Worm (Caenorhabditis elegans): Measurements from ENCODE around the gene par-4.
"Not testable (repeated sequence)": the region's sequence is repeated elsewhere in the genome, so short reads cannot be mapped to it uniquely, and the experiment has no call there.

Gene par-4

DNA sequence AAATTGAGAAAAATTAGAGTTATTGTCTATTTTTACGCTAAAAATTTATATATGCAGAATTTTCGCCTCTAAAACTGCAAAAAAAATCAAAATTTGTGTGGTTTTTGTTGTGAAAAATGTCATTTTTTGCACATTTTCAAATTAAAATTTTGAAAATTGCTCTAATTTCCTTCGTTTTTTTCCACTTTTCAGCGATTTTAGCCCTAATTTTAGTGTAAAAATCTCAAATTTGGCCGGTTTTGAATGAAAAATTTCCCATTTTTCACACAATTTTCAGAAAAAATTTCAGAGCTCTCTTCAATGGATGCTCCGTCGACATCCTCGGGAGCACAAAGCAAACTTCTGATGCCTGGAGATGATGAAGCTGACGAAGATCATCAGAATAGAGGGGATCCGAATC, at the start of gene par-4:
Gene par-4, plus strand, starts transcription at position 301 of the 400 bp plus-strand sequence.
- peak; percentile 53 for TF ChIP-seq nhr-85 (tag)
- TF ChIP-seq efl-1 (optimal IDR thresholded peaks at IDR 0.05), result no peak
- TF ChIP-seq efl-1 (GFP tag; optimal IDR thresholded peaks at IDR 0.05 in 1 of 2), result peak in 1 of 2 experiments; percentile 3
- no peak for TF ChIP-seq C34B4.2 (tag; optimal IDR thresholded peaks at IDR 0.05)
- no peak for TF ChIP-seq unc-30 (tag; optimal IDR thresholded peaks at IDR 0.05)

DNA sequence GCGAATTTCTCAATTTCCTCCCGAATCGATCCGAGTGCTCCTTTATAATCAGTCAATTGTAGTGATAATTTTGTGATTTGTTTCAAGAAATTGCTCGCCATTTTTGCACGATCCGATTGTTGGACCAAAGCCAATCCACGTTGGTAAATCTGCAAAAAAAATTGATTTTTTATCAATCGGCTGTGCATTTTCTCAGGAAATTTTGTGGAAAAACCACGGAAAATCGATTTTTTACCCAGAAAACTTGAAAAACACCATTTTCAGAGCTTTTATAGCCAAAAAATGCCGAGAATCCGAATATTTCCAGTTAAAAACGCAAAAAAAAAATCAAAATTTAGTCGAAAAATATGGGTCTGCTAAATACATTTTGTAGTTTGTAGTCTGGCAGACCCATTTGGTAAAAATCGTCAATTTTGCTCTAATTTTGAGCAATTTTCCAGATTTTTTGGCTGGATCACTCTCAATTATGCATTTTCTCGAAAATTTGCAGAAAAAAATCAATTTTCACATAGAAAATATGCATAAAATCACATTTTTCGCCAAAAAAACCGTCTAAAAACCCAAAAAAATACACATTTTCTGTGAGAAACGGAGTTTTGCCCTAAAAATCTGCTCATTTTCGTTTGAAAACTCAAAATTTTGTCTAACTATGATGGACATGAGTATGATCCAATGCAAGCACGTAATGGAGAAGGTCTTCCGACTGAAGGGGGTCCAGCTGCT, 43.0 kb upstream of the par-4 start, which contains the start of the genes Y59A8B.25 and ebp-3:
Gene Y59A8B.25, minus strand, starts transcription at position 101 of the 723 bp plus-strand sequence.
Gene ebp-3, plus strand, starts transcription at position 673 of the 723 bp plus-strand sequence.
- not testable (repeated sequence) for TF ChIP-seq lin-15B (tag; optimal IDR thresholded peaks at IDR 0.05); fkh-10 (GFP tag; optimal IDR thresholded peaks at IDR 0.05); ces-1 (GFP tag; optimal IDR thresholded peaks at IDR 0.05)

DNA sequence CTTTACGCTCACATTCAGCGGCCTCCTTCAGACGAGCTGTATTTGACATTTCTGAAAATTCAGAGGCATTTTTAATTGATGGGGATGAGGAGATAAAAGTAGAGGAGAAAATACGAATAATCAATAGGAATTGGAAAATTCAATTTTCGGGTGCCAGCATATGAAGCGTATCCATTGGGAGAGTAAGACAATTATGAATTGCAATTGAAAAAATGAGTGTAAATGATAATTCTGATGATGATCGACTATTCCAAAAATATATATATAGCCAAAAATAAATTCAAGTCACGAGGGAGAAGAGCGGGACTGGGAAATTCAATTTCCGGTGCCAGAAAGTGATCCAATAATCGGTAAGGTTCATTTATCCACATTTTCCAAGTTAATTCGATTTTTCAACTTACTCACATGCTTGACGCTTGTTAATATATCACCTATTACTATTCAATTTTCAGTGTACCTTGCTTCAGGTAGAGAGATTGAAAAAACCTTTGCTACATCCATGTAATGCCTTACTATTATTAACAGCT, 32.2 kb upstream of the par-4 start, which contains the start of gene Y59A8B.8:
Gene Y59A8B.8, minus strand, starts transcription at position 51 of the 527 bp plus-strand sequence.
- no peak for TF ChIP-seq lin-14 (GFP tag; optimal IDR thresholded peaks at IDR 0.05)
- TF ChIP-seq isw-1 (GFP tag; IDR thresholded peaks at IDR 0.05), result no peak
- no peak for TF ChIP-seq ztf-4 (tag; optimal IDR thresholded peaks at IDR 0.05)
- peak; percentile 57 for TF ChIP-seq fkh-8 (tag; optimal IDR thresholded peaks at IDR 0.05)
- TF ChIP-seq sox-4 (tag; optimal IDR thresholded peaks at IDR 0.05), result no peak
- no peak for TF ChIP-seq irx-1 (tag; optimal IDR thresholded peaks at IDR 0.05)
- TF ChIP-seq ces-1 (GFP tag; optimal IDR thresholded peaks at IDR 0.05), result no peak
- no peak for TF ChIP-seq egl-27 (tag; optimal IDR thresholded peaks at IDR 0.05)
- no peak for TF ChIP-seq ceh-63 (GFP tag; optimal IDR thresholded peaks at IDR 0.05)
- TF ChIP-seq skn-1 (tag; optimal IDR thresholded peaks at IDR 0.05), result no peak
- no peak for TF ChIP-seq blmp-1 (tag; optimal IDR thresholded peaks at IDR 0.05)
- no peak for TF ChIP-seq sup-37 (GFP tag; optimal IDR thresholded peaks at IDR 0.05)
- TF ChIP-seq lsy-2 (tag; optimal IDR thresholded peaks at IDR 0.05), result no peak
- TF ChIP-seq tbx-2 (tag; optimal IDR thresholded peaks at IDR 0.05), result no peak
- no peak for TF ChIP-seq zag-1 (tag; optimal IDR thresholded peaks at IDR 0.05)
- peak; percentile 36 for TF ChIP-seq nhr-47 (tag; optimal IDR thresholded peaks at IDR 0.05)
- TF ChIP-seq efl-1 (optimal IDR thresholded peaks at IDR 0.05), result no peak
- TF ChIP-seq efl-1 (GFP tag; optimal IDR thresholded peaks at IDR 0.05 in 1 of 2), result peak in 1 of 2 experiments; percentile 60
- TF ChIP-seq jun-1 (tag; optimal IDR thresholded peaks at IDR 0.05), result no peak
- no peak for TF ChIP-seq nhr-237 (tag; optimal IDR thresholded peaks at IDR 0.05)

DNA sequence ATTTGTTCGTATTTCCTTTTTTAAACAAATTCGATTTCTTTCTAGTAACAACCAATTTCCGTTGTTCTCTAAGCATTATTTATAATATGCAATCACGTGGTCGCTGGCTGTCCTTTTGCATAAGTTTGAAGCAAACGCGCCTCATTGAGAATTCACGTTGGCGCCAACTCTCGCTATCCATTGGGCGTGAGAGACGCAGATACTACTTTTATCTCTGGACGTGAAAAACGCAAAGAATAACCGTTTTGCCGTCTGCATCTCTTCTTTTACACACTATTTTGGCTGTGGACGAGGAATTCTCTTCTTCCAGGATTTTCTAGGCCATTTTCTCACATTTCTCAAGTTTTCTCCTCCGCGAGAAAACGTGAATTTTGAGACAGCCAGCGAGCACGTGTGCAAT, 29.3 kb upstream of the par-4 start:
- peak; percentile 6 for TF ChIP-seq nhr-47 (tag; optimal IDR thresholded peaks at IDR 0.05)
- TF ChIP-seq fkh-8 (tag; optimal IDR thresholded peaks at IDR 0.05), result peak; percentile 2
- peak in 1 of 3 experiments; percentile 21 for TF ChIP-seq dpl-1 (GFP tag; optimal IDR thresholded peaks at IDR 0.05)
- TF ChIP-seq efl-1 (optimal IDR thresholded peaks at IDR 0.05), result peak in 1 of 2 experiments; percentile 55
- peak in 1 of 2 experiments; percentile 78 for TF ChIP-seq efl-1 (GFP tag; optimal IDR thresholded peaks at IDR 0.05 in 1 of 2)
- TF ChIP-seq unc-86 (tag; optimal IDR thresholded peaks at IDR 0.05), result peak; percentile 42
- peak; percentile 19; the same call in 1 of the 2 replicates for TF ChIP-seq isw-1 (GFP tag; IDR thresholded peaks at IDR 0.05)
- TF ChIP-seq nhr-85 (tag), result peak; percentile 42

DNA sequence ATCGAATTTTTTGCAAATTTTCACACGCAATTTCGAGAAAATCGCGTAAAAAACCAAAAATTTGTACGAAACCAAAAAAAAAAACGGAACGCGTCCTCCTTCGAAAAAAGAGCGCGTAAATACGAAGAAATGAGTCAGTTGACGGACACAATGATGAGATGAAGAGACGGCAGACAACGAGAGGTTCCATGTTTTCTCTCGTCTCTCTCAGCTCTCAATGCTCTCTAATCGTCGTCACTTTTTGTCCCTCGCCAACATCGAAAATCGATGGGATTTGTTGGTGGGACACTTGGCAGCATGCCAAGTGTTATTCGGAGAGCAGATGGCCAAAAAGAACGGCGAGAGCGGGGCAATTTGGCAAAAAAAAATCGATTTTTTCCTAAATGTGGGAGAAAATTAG, 19.3 kb upstream of the par-4 start:
- TF ChIP-seq unc-62 (GFP tag; optimal IDR thresholded peaks at IDR 0.05) (no peak), nhr-20 (tag; optimal IDR thresholded peaks at IDR 0.05) (no peak), alr-1 (tag; optimal IDR thresholded peaks at IDR 0.05; ENCODE audit: borderline replicate concordance) (no peak), egl-27 (tag; optimal IDR thresholded peaks at IDR 0.05) (peak in 1 of 2 experiments; percentile 1), ceh-90 (tag; optimal IDR thresholded peaks at IDR 0.05) (no peak), mep-1 (tag; optimal IDR thresholded peaks at IDR 0.05) (peak; percentile 85), fkh-4 (tag; optimal IDR thresholded peaks at IDR 0.05; ENCODE audit: borderline replicate concordance) (no peak), lin-35 (GFP tag; optimal IDR thresholded peaks at IDR 0.05) (peak; percentile 66 to 81), efl-1 (optimal IDR thresholded peaks at IDR 0.05) (peak; percentile 88 to 95), efl-1 (GFP tag; optimal IDR thresholded peaks at IDR 0.05 in 1 of 2) (peak; percentile 75 to 96), fkh-10 (GFP tag; optimal IDR thresholded peaks at IDR 0.05) (peak; percentile 29), hlh-4 (tag; optimal IDR thresholded peaks at IDR 0.05) (no peak), tlp-1 (tag; optimal IDR thresholded peaks at IDR 0.05) (no peak), pqm-1 (tag; optimal IDR thresholded peaks at IDR 0.05) (no peak), ets-5 (GFP tag; IDR thresholded peaks at IDR 0.05) (no peak), efl-3 (GFP tag; optimal IDR thresholded peaks at IDR 0.05) (no peak), ceh-82 (tag; optimal IDR thresholded peaks at IDR 0.05) (peak; percentile 17 to 89 (median 79)), nhr-47 (tag; optimal IDR thresholded peaks at IDR 0.05) (peak; percentile 89), blmp-1 (tag; optimal IDR thresholded peaks at IDR 0.05) (no peak), jun-1 (tag; optimal IDR thresholded peaks at IDR 0.05) (peak; percentile 78), F16B12.6 (tag; optimal IDR thresholded peaks at IDR 0.05) (peak; percentile 8), sup-37 (GFP tag; optimal IDR thresholded peaks at IDR 0.05) (no peak), isw-1 (GFP tag; IDR thresholded peaks at IDR 0.05) (peak; percentile 67)
